Fruit fly (Drosophila melanogaster) whole organism, wandering third instar larva: Measurements from ENCODE around the gene Oatp33Eb.
A peak's percentile ranks its signal among the peaks of the same experiment; 100 is the strongest.

Experiments used
- Abd-B ChIP-seq: fragments of >200 bp; optimal IDR thresholded peaks from 2 replicates; lab custom pipeline; 2017; ENCODE audit warnings: missing biosample characterization, missing genetic modification characterization
- Dfd ChIP-seq: fragments of >200 bp; optimal IDR thresholded peaks from 2 replicates; lab custom pipeline; 2017; ENCODE audit warnings: missing biosample characterization, missing genetic modification characterization
- Myc ChIP-seq: fragments of >200 bp; optimal IDR thresholded peaks from 2 replicates; lab custom pipeline; 2017
- foxo ChIP-seq, 2 experiments: fragments of 200-800 bp; sonication (Bioruptor generic); optimal IDR thresholded peaks; 2 replicates in 1 of 2; 3 replicates in 1 of 2; lab custom pipeline; 2016 to 2017; ENCODE audit warnings: missing biosample characterization in 2 of 2, missing genetic modification characterization in 2 of 2
- h ChIP-seq: fragments of 200-800 bp; sonication (Bioruptor generic); optimal IDR thresholded peaks from 3 replicates; lab custom pipeline; 2016; ENCODE audit warnings: missing biosample characterization, mild to moderate bottlenecking, missing genetic modification characterization
- jim ChIP-seq: fragments of 175-275, 200-325 bp; sonication (Bioruptor generic); optimal IDR thresholded peaks from 2 replicates; lab custom pipeline; 2016; ENCODE audit warnings: missing biosample characterization, mild to moderate bottlenecking, missing genetic modification characterization
- pan ChIP-seq: fragments of >200 bp; optimal IDR thresholded peaks from 2 replicates; lab custom pipeline; 2017
- sv ChIP-seq: fragments of 200-800 bp; sonication (Bioruptor generic); optimal IDR thresholded peaks from 3 replicates; lab custom pipeline; 2016; ENCODE audit warnings: missing biosample characterization, missing genetic modification characterization
- tai ChIP-seq: sonication (Bioruptor generic); optimal IDR thresholded peaks from 2 replicates; lab custom pipeline; 2016; ENCODE audit warnings: missing biosample characterization, missing genetic modification characterization

DNA sequence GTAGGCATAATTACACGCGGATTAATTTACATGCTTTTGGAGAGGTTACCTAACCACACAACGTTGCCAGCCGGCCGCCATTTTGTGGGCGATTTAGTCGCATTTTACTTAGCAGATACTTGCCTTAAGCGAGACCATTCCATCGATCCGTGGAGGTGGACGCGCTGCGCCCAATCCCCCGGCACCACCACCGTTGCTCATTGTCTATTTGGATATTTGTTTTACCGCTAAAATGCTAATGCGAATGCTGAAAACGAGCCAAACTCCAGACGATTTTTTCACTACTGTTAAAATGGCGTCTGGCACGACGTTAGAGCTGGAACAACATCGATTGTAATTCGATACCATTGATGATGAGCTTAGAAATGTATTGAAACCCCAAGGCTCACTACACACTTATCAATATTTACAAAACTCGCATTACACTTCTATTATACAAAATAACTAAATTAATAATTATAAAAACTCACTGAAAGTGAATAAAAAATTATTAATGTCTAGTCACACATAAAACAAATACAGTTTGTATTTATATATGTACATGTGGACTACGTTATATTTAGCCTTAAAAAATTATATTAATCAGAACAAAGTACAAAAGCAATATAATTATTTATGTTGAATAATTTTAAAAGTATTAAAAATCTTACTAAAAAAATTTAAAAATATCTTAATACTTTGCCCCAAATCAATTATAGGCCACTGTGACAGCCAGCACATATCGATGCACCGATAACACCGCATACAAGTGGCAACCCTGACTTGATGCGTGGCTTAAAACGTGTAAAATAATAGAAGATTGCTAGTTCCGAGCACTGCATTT, 14.4 kb upstream of the Oatp33Eb start, which contains the start of gene eRF3:
- no peak for TF ChIP-seq pan (lab: Kevin White, UChicago)
- no peak for TF ChIP-seq Myc (lab: Kevin White, UChicago)
- no peak for TF ChIP-seq Dfd (GFP tag; lab: Kevin White, UChicago)
- peak in 1 of 2 experiments; percentile 67 for TF ChIP-seq foxo (GFP tag; optimal IDR thresholded peaks at IDR 0.05; lab: Kevin White, UChicago)
- TF ChIP-seq Abd-B, result no peak
- peak; percentile 59 for TF ChIP-seq sv (GFP tag; lab: Kevin White, UChicago)
- TF ChIP-seq h (GFP tag; lab: Kevin White, UChicago), result peak; percentile 61
- no peak for TF ChIP-seq jim (GFP tag; lab: Kevin White, UChicago)
- TF ChIP-seq tai (GFP tag; lab: Kevin White, UChicago), result no peak
